Worm (Caenorhabditis elegans) whole organism, L1 larva: ENCODE measurements around the gene F22E12.3.

Experiments
- C16A3.4 ChIP-seq: fragments of 150-350 bp; optimal IDR thresholded peaks from 2 replicates; lab custom pipeline; 2014; ENCODE audit warnings: missing biosample characterization, missing genetic modification characterization
- ama-1 ChIP-seq: fragments of 150-350 bp; optimal IDR thresholded peaks from 2 replicates; lab custom pipeline; 2014
- ceh-90 ChIP-seq: sonication (generic microtip); optimal IDR thresholded peaks from 2 replicates; lab custom pipeline; 2016; ENCODE audit warnings: missing genetic modification characterization, missing compliant biosample characterization
- efl-3 ChIP-seq: fragments of 200-800 bp; sonication (Bioruptor generic); optimal IDR thresholded peaks from 2 replicates; lab custom pipeline; 2018; ENCODE audit warnings: mild to moderate bottlenecking, missing genetic modification characterization, missing compliant biosample characterization
- lin-35 ChIP-seq, 2 experiments: fragments of 150-350 bp; optimal IDR thresholded peaks; 2 replicates each; lab custom pipeline; 2014; ENCODE audit warnings: missing biosample characterization in 2 of 2, missing genetic modification characterization in 2 of 2, missing genetic modification reagents in 2 of 2
- nhr-11 ChIP-seq: fragments of 150-350 bp; optimal IDR thresholded peaks from 2 replicates; lab custom pipeline; 2014; ENCODE audit warnings: missing biosample characterization, missing genetic modification characterization
- nhr-47 ChIP-seq: sonication (generic microtip); optimal IDR thresholded peaks from 2 replicates; lab custom pipeline; 2016; ENCODE audit warnings: mild to moderate bottlenecking, missing genetic modification characterization, moderate library complexity, missing compliant biosample characterization
- nhr-71 ChIP-seq: sonication (generic microtip); optimal IDR thresholded peaks from 2 replicates; lab custom pipeline; 2016; ENCODE audit warnings: mild to moderate bottlenecking, missing genetic modification characterization, moderate library complexity, missing compliant biosample characterization
- nhr-77 ChIP-seq: fragments of 150-350 bp; optimal IDR thresholded peaks from 2 replicates; lab custom pipeline; 2014; ENCODE audit warnings: missing biosample characterization, missing genetic modification characterization
- vab-15 ChIP-seq: sonication (generic microtip); optimal IDR thresholded peaks from 2 replicates; lab custom pipeline; 2017; ENCODE audit warnings: missing genotype, mild to moderate bottlenecking, missing genetic modification characterization, missing compliant biosample characterization

Gene F22E12.3

DNA sequence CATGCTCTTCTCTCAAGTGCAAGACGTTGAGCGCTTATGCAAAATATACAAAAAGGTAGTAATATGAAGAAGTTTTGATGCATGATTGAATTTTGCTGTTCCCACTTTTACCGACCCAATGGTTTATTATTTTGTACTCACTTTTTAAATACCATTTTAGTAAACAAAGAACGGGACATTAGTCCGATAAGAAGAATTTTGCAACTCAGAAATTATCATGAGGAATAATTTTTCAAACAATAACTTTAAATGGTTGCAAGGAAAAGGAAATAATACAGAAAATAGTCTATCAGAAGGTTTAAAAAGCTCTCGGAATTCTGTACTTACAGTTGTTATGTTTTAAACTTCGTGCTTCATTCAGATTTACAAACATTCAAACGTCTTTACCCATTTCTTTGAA is 48.6 kb downstream of the F22E12.3 start, which contains the start of gene F15H10.9:
Gene F15H10.9, minus strand, starts transcription at position 101 of the 400 bp plus-strand sequence.
- no peak for TF ChIP-seq nhr-11 (tag; lab: Kevin White, UChicago)
- TF ChIP-seq nhr-71 (tag; lab: Kevin White, UChicago), result no peak
- TF ChIP-seq lin-35 (GFP tag; optimal IDR thresholded peaks at IDR 0.05; lab: Kevin White, UChicago), result no peak
- TF ChIP-seq nhr-47, result no peak
- TF ChIP-seq ama-1 (lab: Kevin White, UChicago), result no peak
- no peak for TF ChIP-seq nhr-77 (tag; lab: Kevin White, UChicago)
- TF ChIP-seq, all 84 proteins: peak for 0

ce11 chrV:10410030-10410713 is 53.0 kb downstream of the F22E12.3 start, which contains the start of gene F15H10.12:
Gene F15H10.12, minus strand, starts transcription at chrV:10410080.
- TF ChIP-seq C16A3.4 (tag; lab: Kevin White, UChicago) (no peak), ceh-90 (tag; lab: Kevin White, UChicago) (no peak), efl-3 (GFP tag; lab: Kevin White, UChicago) (no peak), vab-15 (tag; lab: Kevin White, UChicago) (no peak)
- TF ChIP-seq, all 84 proteins: peak for 0
